Fruit fly (Drosophila melanogaster) whole organism, embryonic: ENCODE data around the gene CG6791.

ENCODE experiments used
- Atf6 ChIP-seq: fragments of 200-800 bp; sonication (Bioruptor generic); IDR thresholded peaks from 2 replicates; pipeline ENCODE4 v1.3.6; 2022; ENCODE audit warnings: missing biosample characterization, missing genetic modification characterization
- BEAF-32 ChIP-seq: fragments of 200-800 bp; sonication (Bioruptor generic); optimal IDR thresholded peaks from 3 replicates; lab custom pipeline; 2017; ENCODE audit warnings: missing biosample characterization, missing genetic modification characterization, mild to moderate bottlenecking, moderate library complexity, missing genetic modification reagents
- Bgb ChIP-seq: fragments of 200-800 bp; sonication (Bioruptor generic); IDR thresholded peaks from 2 replicates; pipeline ENCODE4 v1.3.6; 2022; ENCODE audit warnings: missing biosample characterization, missing genetic modification characterization; ENCODE audit not compliant: partially characterized antibody
- CG11456 ChIP-seq: fragments of 200-800 bp; sonication (Bioruptor generic); IDR thresholded peaks from 3 replicates; pipeline ENCODE4 v1.3.6; 2022; ENCODE audit warnings: missing biosample characterization, missing genetic modification characterization
- CG11560 ChIP-seq: fragments of 200-800 bp; sonication (Bioruptor generic); IDR thresholded peaks from 3 replicates; pipeline ENCODE4 v1.3.6; 2022; ENCODE audit warnings: missing biosample characterization, missing genetic modification characterization
- CG11696 ChIP-seq: fragments of 200-800 bp; sonication (Bioruptor generic); IDR thresholded peaks from 2 replicates; pipeline ENCODE4 v1.3.6; 2022; ENCODE audit warnings: missing biosample characterization, missing genetic modification characterization
- CG12236 ChIP-seq: fragments of 200-800 bp; sonication (Bioruptor generic); optimal IDR thresholded peaks from 2 replicates; lab custom pipeline; 2016; ENCODE audit warnings: missing biosample characterization, missing genetic modification characterization
- CG13287 ChIP-seq: fragments of 200-800 bp; sonication (Bioruptor generic); IDR thresholded peaks from 2 replicates; pipeline ENCODE4 v1.3.6; 2022; ENCODE audit warnings: missing biosample characterization, missing genetic modification characterization; ENCODE audit not compliant: partially characterized antibody
- CG14050 ChIP-seq: fragments of 200-800 bp; sonication (Bioruptor generic); IDR thresholded peaks from 3 replicates; pipeline ENCODE4 v1.3.6; 2022; ENCODE audit warnings: missing biosample characterization, missing genetic modification characterization
- CG1602 ChIP-seq: fragments of 200-800 bp; sonication (Bioruptor generic); optimal IDR thresholded peaks from 3 replicates; lab custom pipeline; 2016; ENCODE audit warnings: missing biosample characterization, missing genetic modification characterization
- CG16779 ChIP-seq: fragments of 200-800 bp; sonication (Bioruptor generic); IDR thresholded peaks from 2 replicates; pipeline ENCODE4 v1.3.6; 2022; ENCODE audit warnings: missing biosample characterization, missing genetic modification characterization
- CG2116 ChIP-seq: fragments of 200-800 bp; sonication (Bioruptor generic); optimal IDR thresholded peaks from 3 replicates; lab custom pipeline; 2018; ENCODE audit warnings: missing biosample characterization, mild to moderate bottlenecking, missing genetic modification characterization
- CG2120 ChIP-seq: fragments of 200-800 bp; sonication (Bioruptor generic); optimal IDR thresholded peaks from 3 replicates; lab custom pipeline; 2016; ENCODE audit warnings: missing biosample characterization, missing genetic modification characterization
- CG2199 ChIP-seq: fragments of 200-800 bp; sonication (Bioruptor generic); IDR thresholded peaks from 3 replicates; pipeline ENCODE4 v1.3.6; 2022; ENCODE audit warnings: missing biosample characterization, missing genetic modification characterization
- CG2712 ChIP-seq: fragments of 200-800 bp; optimal IDR thresholded peaks from 3 replicates; lab custom pipeline; 2019; ENCODE audit warnings: missing biosample characterization, mild to moderate bottlenecking, missing genetic modification characterization, moderate library complexity
- CG2889 ChIP-seq: fragments of 200-800 bp; sonication (Bioruptor generic); IDR thresholded peaks from 3 replicates; pipeline ENCODE4 v1.3.6; 2022; ENCODE audit warnings: missing biosample characterization, missing genetic modification characterization
- CG32767 ChIP-seq: fragments of 200-800 bp; sonication (Bioruptor generic); IDR thresholded peaks from 2 replicates; pipeline ENCODE4 v1.3.6; 2022; ENCODE audit warnings: missing biosample characterization, missing genetic modification characterization
- CG4404 ChIP-seq: fragments of 200-800 bp; sonication (Bioruptor generic); IDR thresholded peaks from 2 replicates; pipeline ENCODE4 v1.3.6; 2022; ENCODE audit warnings: missing biosample characterization, missing genetic modification characterization
- CG4424 ChIP-seq: fragments of 200-800 bp; sonication (Bioruptor generic); optimal IDR thresholded peaks from 3 replicates; lab custom pipeline; 2016; ENCODE audit warnings: missing biosample characterization, missing genetic modification characterization
- CG5245 ChIP-seq: fragments of 200-800 bp; sonication (Bioruptor generic); optimal IDR thresholded peaks from 3 replicates; lab custom pipeline; 2016; ENCODE audit warnings: missing biosample characterization, missing genetic modification characterization
- CG7556 ChIP-seq: fragments of 200-800 bp; sonication (Bioruptor generic); optimal IDR thresholded peaks from 2 replicates; lab custom pipeline; 2017; ENCODE audit warnings: missing biosample characterization, mild to moderate bottlenecking, missing genetic modification characterization
- CG7839 ChIP-seq: fragments of 200-800 bp; sonication (Bioruptor generic); optimal IDR thresholded peaks from 3 replicates; lab custom pipeline; 2018; ENCODE audit warnings: missing biosample characterization, mild to moderate bottlenecking, missing genetic modification characterization, moderate library complexity
- CG8388 ChIP-seq: fragments of 200-800 bp; sonication (Bioruptor generic); optimal IDR thresholded peaks from 2 replicates; lab custom pipeline; 2019; ENCODE audit warnings: missing biosample characterization, mild to moderate bottlenecking, missing genetic modification characterization, moderate library complexity
- CG9727 ChIP-seq: fragments of 200-800 bp; sonication (Bioruptor generic); optimal IDR thresholded peaks from 3 replicates; lab custom pipeline; 2017; ENCODE audit warnings: missing biosample characterization, mild to moderate bottlenecking, missing genetic modification characterization
- CHES-1-like ChIP-seq: fragments of 200-800 bp; sonication (Bioruptor generic); optimal IDR thresholded peaks from 2 replicates; lab custom pipeline; 2016; ENCODE audit warnings: missing biosample characterization, missing genetic modification characterization
- CoRest ChIP-seq: fragments of 200-800 bp; sonication (Bioruptor generic); optimal IDR thresholded peaks from 3 replicates; lab custom pipeline; 2018; ENCODE audit warnings: missing biosample characterization, mild to moderate bottlenecking, missing genetic modification characterization, moderate library complexity
- Dip2 ChIP-seq: fragments of 200-800 bp; sonication (Bioruptor generic); IDR thresholded peaks from 2 replicates; pipeline ENCODE4 v1.3.6; 2022; ENCODE audit warnings: missing biosample characterization, missing genetic modification characterization
- Dll ChIP-seq: fragments of 200-800 bp; sonication (Bioruptor generic); IDR thresholded peaks from 4 replicates; pipeline ENCODE4 v1.3.6; 2022; ENCODE audit warnings: missing biosample characterization, missing genetic modification characterization; ENCODE audit not compliant: partially characterized antibody
- Dp ChIP-seq: fragments of 200-800 bp; sonication (Bioruptor generic); optimal IDR thresholded peaks from 2 replicates; lab custom pipeline; 2018; ENCODE audit warnings: missing biosample characterization, mild to moderate bottlenecking, missing genetic modification characterization, moderate library complexity
- E2f2 ChIP-seq: fragments of 200-800 bp; sonication (Bioruptor generic); IDR thresholded peaks from 2 replicates; pipeline ENCODE4 v1.3.6; 2022; ENCODE audit warnings: missing biosample characterization, missing genetic modification characterization
- Ets65A ChIP-seq: fragments of 200-800 bp; sonication (Bioruptor generic); peaks from one replicate; lab custom pipeline; 2016; ENCODE audit warnings: missing biosample characterization, missing genetic modification characterization
- H15 ChIP-seq: fragments of 200-800 bp; sonication (Bioruptor generic); IDR thresholded peaks from 3 replicates; pipeline ENCODE4 v1.3.6; 2022; ENCODE audit warnings: missing biosample characterization, missing genetic modification characterization
- Lhr ChIP-seq: fragments of 200-800 bp; sonication (Bioruptor generic); optimal IDR thresholded peaks from 3 replicates; lab custom pipeline; 2017; ENCODE audit warnings: mild to moderate bottlenecking, missing biosample characterization, missing genetic modification reagents, missing genetic modification characterization
- ase ChIP-seq: fragments of 200-800 bp; sonication (Bioruptor generic); IDR thresholded peaks from 3 replicates; pipeline ENCODE4 v1.3.6; 2022; ENCODE audit warnings: missing biosample characterization, missing genetic modification characterization
- dmrt99B ChIP-seq: fragments of 200-800 bp; sonication (Bioruptor generic); optimal IDR thresholded peaks from 2 replicates; lab custom pipeline; 2018; ENCODE audit warnings: missing biosample characterization, mild to moderate bottlenecking, missing genetic modification characterization, moderate library complexity
- ewg ChIP-seq: fragments of 200-800 bp; sonication (Bioruptor generic); optimal IDR thresholded peaks from 3 replicates; lab custom pipeline; 2017; ENCODE audit warnings: mild to moderate bottlenecking, missing biosample characterization, missing genetic modification reagents, missing genetic modification characterization
- gt ChIP-seq: fragments of 200-800 bp; sonication (Bioruptor generic); IDR thresholded peaks from 2 replicates; pipeline ENCODE4 v1.3.6; 2022; ENCODE audit warnings: missing biosample characterization, missing genetic modification characterization
- hkb ChIP-seq, 2 experiments: fragments of 200-800 bp in 1 of 2; fragments of >200 bp in 1 of 2; sonication (Bioruptor generic) in 1 of 2; IDR thresholded peaks in 1 of 2; optimal IDR thresholded peaks in 1 of 2; 2 replicates each; pipeline versions ENCODE4 v1.3.6 to Lab custom; 2017 to 2022; ENCODE audit warnings: missing biosample characterization in 1 of 2, missing genetic modification characterization in 1 of 2
- jigr1 ChIP-seq: fragments of 200-800 bp; sonication (Bioruptor generic); IDR thresholded peaks from 3 replicates; pipeline ENCODE4 v1.3.6; 2022; ENCODE audit warnings: missing biosample characterization, missing genetic modification characterization
- odd ChIP-seq: fragments of 200-800 bp; sonication (Bioruptor generic); optimal IDR thresholded peaks from 2 replicates; lab custom pipeline; 2017; ENCODE audit warnings: missing biosample characterization, mild to moderate bottlenecking, missing genetic modification characterization
- pho ChIP-seq: fragments of 200-800 bp; sonication (Bioruptor generic); optimal IDR thresholded peaks from 2 replicates; lab custom pipeline; 2016; ENCODE audit warnings: missing biosample characterization, missing genetic modification characterization
- psq ChIP-seq: fragments of 200-800 bp; sonication (Bioruptor generic); optimal IDR thresholded peaks from 2 replicates; lab custom pipeline; 2017; ENCODE audit warnings: missing biosample characterization, missing genetic modification characterization
- pum ChIP-seq: fragments of 200-800 bp; sonication (Bioruptor generic); optimal IDR thresholded peaks from 2 replicates; lab custom pipeline; 2016; ENCODE audit warnings: missing biosample characterization, missing genetic modification characterization
- row ChIP-seq: fragments of 200-800 bp; sonication (Bioruptor generic); IDR thresholded peaks from 3 replicates; pipeline ENCODE4 v1.3.6; 2022; ENCODE audit warnings: missing biosample characterization, missing genetic modification characterization
- salm ChIP-seq: fragments of 200-800 bp; sonication (Bioruptor generic); optimal IDR thresholded peaks from 2 replicates; lab custom pipeline; 2018; ENCODE audit warnings: missing biosample characterization, mild to moderate bottlenecking, missing genetic modification characterization
- sug ChIP-seq: fragments of 200-800 bp; optimal IDR thresholded peaks from 2 replicates; lab custom pipeline; 2019; ENCODE audit warnings: missing biosample characterization, mild to moderate bottlenecking, missing genetic modification characterization, moderate library complexity
- ttk ChIP-seq: fragments of 200-800 bp; sonication (Bioruptor generic); IDR thresholded peaks from 2 replicates; pipeline ENCODE4 v2.1.2; 2022; ENCODE audit warnings: missing biosample characterization, missing genetic modification characterization
- vvl ChIP-seq: fragments of 200-800 bp; sonication (Bioruptor generic); IDR thresholded peaks from 2 replicates; pipeline ENCODE4 v1.3.6; 2022; ENCODE audit warnings: missing biosample characterization, missing genetic modification characterization
- zfh2 ChIP-seq: fragments of 200-800 bp; sonication (Bioruptor generic); optimal IDR thresholded peaks from 2 replicates; lab custom pipeline; 2016; ENCODE audit warnings: missing biosample characterization, missing genetic modification characterization

CG6791 gene

DNA sequence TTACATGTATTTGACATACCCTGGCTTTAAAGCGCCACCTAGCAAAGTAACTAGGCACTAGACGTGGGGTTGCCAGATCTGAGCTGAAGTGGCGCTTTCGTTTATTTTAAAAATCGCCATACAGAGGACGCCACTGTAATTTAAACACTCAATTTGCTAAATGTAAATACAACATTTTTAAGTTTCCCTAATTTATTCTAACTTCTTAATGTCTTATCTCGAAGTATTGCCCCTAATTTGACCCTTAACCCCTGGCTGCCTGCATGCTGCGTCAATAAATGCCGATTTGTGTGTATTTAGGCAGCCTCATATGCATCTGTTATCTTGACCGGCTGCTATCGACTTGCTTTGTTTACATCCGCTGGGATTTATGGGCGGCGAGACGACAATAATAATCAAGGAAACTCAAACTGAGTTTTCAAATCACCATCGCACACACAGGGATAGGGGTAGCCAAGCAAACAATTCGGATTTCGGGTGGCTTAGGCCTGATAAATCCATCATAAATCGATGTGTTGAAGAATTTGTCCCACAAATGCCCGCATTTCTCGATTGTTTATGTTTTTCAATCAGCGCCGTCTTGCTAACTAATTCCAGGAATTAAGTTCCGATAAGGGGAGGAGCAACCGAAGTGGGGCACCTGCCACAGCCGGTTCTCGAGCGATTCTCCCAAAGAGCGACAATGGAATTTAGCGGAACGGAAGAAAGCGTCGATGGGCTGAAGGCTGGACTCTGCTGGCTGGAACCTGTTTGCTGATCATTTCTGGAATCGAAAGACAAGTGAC is 23.5 kb upstream of the CG6791 start (continued):
- TF ChIP-seq CG2116 (peak; percentile 17), psq (GFP tag; lab: Kevin White, UChicago) (peak; percentile 48), ttk (GFP tag; lab: Robert Waterston, UW) (peak; percentile 34; the same call in 1 of the 2 replicates), Lhr (peak; percentile 90), CG13287 (GFP tag; lab: Robert Waterston, UW) (peak; percentile 18; the same call in 1 of the 2 replicates), zfh2 (GFP tag; lab: Kevin White, UChicago) (peak; percentile 3), CG11456 (GFP tag; lab: Robert Waterston, UW) (peak; percentile 96), CG2889 (GFP tag; lab: Robert Waterston, UW) (no peak), BEAF-32 (peak; percentile 16), row (GFP tag; lab: Robert Waterston, UW) (peak; percentile 42; the same call in 2 of the 3 replicates), pho (GFP tag; lab: Kevin White, UChicago) (peak; percentile 43), CG32767 (GFP tag; lab: Robert Waterston, UW) (no peak), CG2120 (GFP tag; lab: Kevin White, UChicago) (peak; percentile 68), ewg (GFP tag; lab: Kevin White, UChicago) (peak; percentile 5), CG11560 (tag; lab: Robert Waterston, UW) (peak; percentile 56; the same call in 2 of the 3 replicates), CoRest (tag; lab: Kevin White, UChicago) (peak; percentile 72), CG5245 (peak; percentile 83), CG1602 (peak; percentile 78), CG7556 (no peak), CG14050 (GFP tag; lab: Robert Waterston, UW) (peak; percentile 20; the same call in 1 of the 3 replicates), vvl (GFP tag; lab: Robert Waterston, UW) (peak; percentile 82), Bgb (GFP tag; lab: Robert Waterston, UW) (peak; percentile 84), odd (GFP tag; lab: Kevin White, UChicago) (no peak), pum (peak; percentile 49), E2f2 (GFP tag; lab: Robert Waterston, UW) (peak; percentile 84), CG4424 (peak; percentile 57), CG11696 (no peak), CG4404 (GFP tag; lab: Robert Waterston, UW) (peak; percentile 45), CG16779 (GFP tag; lab: Robert Waterston, UW) (peak; percentile 13; the same call in 1 of the 2 replicates), ase (GFP tag; lab: Robert Waterston, UW) (peak; percentile 66; the same call in 2 of the 3 replicates), jigr1 (GFP tag; lab: Robert Waterston, UW) (no peak), CG9727 (GFP tag; lab: Kevin White, UChicago) (peak; percentile 44), Atf6 (GFP tag; lab: Robert Waterston, UW) (no peak), salm (tag; lab: Kevin White, UChicago) (no peak), CHES-1-like (GFP tag; lab: Kevin White, UChicago) (no peak), hkb (optimal IDR thresholded peaks at IDR 0.05; lab: Kevin White, UChicago) (peak; percentile 64), hkb (GFP tag; IDR thresholded peaks at IDR 0.05; lab: Robert Waterston, UW) (no peak), Ets65A (GFP tag; lab: Kevin White, UChicago) (peak; percentile 98), Dll (GFP tag; lab: Robert Waterston, UW) (no peak), Dip2 (GFP tag; lab: Robert Waterston, UW) (peak; percentile 87), Dp (GFP tag; lab: Kevin White, UChicago) (peak; percentile 85), dmrt99B (peak; percentile 46), gt (GFP tag; lab: Robert Waterston, UW) (0 out of 2 replicates have a peak, but pooled peaks have one; percentile 31), H15 (GFP tag; lab: Robert Waterston, UW) (peak; percentile 75), CG2712 (tag; lab: Kevin White, UChicago) (peak; percentile 78), sug (peak; percentile 64), CG7839 (tag; lab: Kevin White, UChicago) (peak; percentile 71), CG12236 (no peak), CG2199 (GFP tag; lab: Robert Waterston, UW) (peak; percentile 86; the same call in 2 of the 3 replicates), CG8388 (GFP tag; lab: Kevin White, UChicago) (no peak)
